Fruit fly (Drosophila melanogaster) whole organism, embryonic: ENCODE measurements around the gene CG10621.

Experiments
- Ada2b ChIP-seq: fragments of 200-800 bp; sonication (Bioruptor generic); IDR thresholded peaks from 2 replicates; pipeline ENCODE4 v1.3.6; 2022; ENCODE audit warnings: missing biosample characterization, missing genetic modification characterization
- Bdp1 ChIP-seq: fragments of 200-800 bp; sonication (Bioruptor generic); optimal IDR thresholded peaks from 3 replicates; lab custom pipeline; 2016; ENCODE audit warnings: missing biosample characterization, missing genetic modification characterization
- Bgb ChIP-seq: fragments of 200-800 bp; sonication (Bioruptor generic); IDR thresholded peaks from 2 replicates; pipeline ENCODE4 v1.3.6; 2022; ENCODE audit warnings: missing biosample characterization, missing genetic modification characterization; ENCODE audit not compliant: partially characterized antibody
- CG10274 ChIP-seq: fragments of 200-800 bp; sonication (Bioruptor generic); optimal IDR thresholded peaks from 3 replicates; lab custom pipeline; 2017; ENCODE audit warnings: missing biosample characterization, mild to moderate bottlenecking, missing genetic modification characterization
- CG10366 ChIP-seq: fragments of 200-800 bp; sonication (Bioruptor generic); IDR thresholded peaks from 2 replicates; pipeline ENCODE4 v1.3.6; 2022; ENCODE audit warnings: missing biosample characterization, missing genetic modification characterization
- CG11247 ChIP-seq: fragments of 200-800 bp; sonication (Bioruptor generic); IDR thresholded peaks from 2 replicates; pipeline ENCODE4 v1.3.6; 2022; ENCODE audit warnings: missing biosample characterization, missing genetic modification characterization
- CG12942 ChIP-seq: fragments of 200-800 bp; sonication (Bioruptor generic); optimal IDR thresholded peaks from 3 replicates; lab custom pipeline; 2016; ENCODE audit warnings: missing biosample characterization, missing genetic modification characterization
- CG14667 ChIP-seq: fragments of 200-800 bp; sonication (Bioruptor generic); IDR thresholded peaks from 2 replicates; pipeline ENCODE4 v1.3.6; 2022; ENCODE audit warnings: missing biosample characterization, missing genetic modification characterization
- CG14710 ChIP-seq: fragments of 200-800 bp; sonication (Bioruptor generic); optimal IDR thresholded peaks from 3 replicates; lab custom pipeline; 2019; ENCODE audit warnings: missing biosample characterization, mild to moderate bottlenecking, missing genetic modification characterization, moderate library complexity
- CG14965 ChIP-seq: fragments of 200-800 bp; sonication (Bioruptor generic); optimal IDR thresholded peaks from 2 replicates; lab custom pipeline; 2016; ENCODE audit warnings: missing biosample characterization, missing genetic modification characterization, borderline replicate concordance
- CG1603 ChIP-seq: fragments of 200-800 bp; sonication (Bioruptor generic); optimal IDR thresholded peaks from 2 replicates; lab custom pipeline; 2019; ENCODE audit warnings: missing biosample characterization, mild to moderate bottlenecking, missing genetic modification characterization, moderate library complexity
- CG16815 ChIP-seq: fragments of 200-800 bp; sonication (Bioruptor generic); optimal IDR thresholded peaks from 3 replicates; lab custom pipeline; 2017; ENCODE audit warnings: missing biosample characterization, mild to moderate bottlenecking, missing genetic modification characterization
- CG5180 ChIP-seq: fragments of 200-800 bp; sonication (Bioruptor generic); optimal IDR thresholded peaks from 3 replicates; lab custom pipeline; 2017; ENCODE audit warnings: missing biosample characterization, missing genetic modification characterization, mild to moderate bottlenecking, moderate library complexity, missing genetic modification reagents
- CG8478 ChIP-seq: fragments of >200 bp; optimal IDR thresholded peaks from 2 replicates; lab custom pipeline; 2018
- CG9215 ChIP-seq: fragments of 200-800 bp; sonication (Bioruptor generic); IDR thresholded peaks from 2 replicates; pipeline ENCODE4 v1.3.6; 2022; ENCODE audit warnings: missing biosample characterization, missing genetic modification characterization
- CG9437 ChIP-seq: fragments of 200-800 bp; sonication (Bioruptor generic); optimal IDR thresholded peaks from 2 replicates; lab custom pipeline; 2018; ENCODE audit warnings: missing biosample characterization, mild to moderate bottlenecking, missing genetic modification characterization
- Doc2 ChIP-seq: fragments of 200-800 bp; sonication (Bioruptor generic); IDR thresholded peaks from 2 replicates; pipeline ENCODE4 v1.3.6; 2022; ENCODE audit warnings: missing biosample characterization, missing genetic modification characterization
- E2f2 ChIP-seq: fragments of 200-800 bp; sonication (Bioruptor generic); IDR thresholded peaks from 2 replicates; pipeline ENCODE4 v1.3.6; 2022; ENCODE audit warnings: missing biosample characterization, missing genetic modification characterization
- Fer1 ChIP-seq: fragments of 200-800 bp; sonication (Bioruptor generic); optimal IDR thresholded peaks from 2 replicates; lab custom pipeline; 2017; ENCODE audit warnings: missing biosample characterization, mild to moderate bottlenecking, missing genetic modification characterization
- Hmr ChIP-seq: fragments of 200-800 bp; sonication (Bioruptor generic); optimal IDR thresholded peaks from 3 replicates; lab custom pipeline; 2017; ENCODE audit warnings: mild to moderate bottlenecking, missing biosample characterization, missing genetic modification reagents, missing genetic modification characterization
- Lhr ChIP-seq: fragments of 200-800 bp; sonication (Bioruptor generic); optimal IDR thresholded peaks from 3 replicates; lab custom pipeline; 2017; ENCODE audit warnings: mild to moderate bottlenecking, missing biosample characterization, missing genetic modification reagents, missing genetic modification characterization
- MBD-R2 ChIP-seq: fragments of 200-800 bp; sonication (Bioruptor generic); IDR thresholded peaks from 2 replicates; pipeline ENCODE4 v1.3.6; 2022; ENCODE audit warnings: missing biosample characterization, missing genetic modification characterization
- Mad ChIP-seq: fragments of 200-800 bp; sonication (Bioruptor generic); optimal IDR thresholded peaks from 2 replicates; lab custom pipeline; 2016; ENCODE audit warnings: missing biosample characterization, missing genetic modification characterization
- Neu2 ChIP-seq: fragments of 200-800 bp; sonication (Bioruptor generic); optimal IDR thresholded peaks from 3 replicates; lab custom pipeline; 2016; ENCODE audit warnings: missing biosample characterization, missing genetic modification characterization, borderline replicate concordance
- Ravus ChIP-seq: fragments of 200-800 bp; sonication (Bioruptor generic); IDR thresholded peaks from 2 replicates; pipeline ENCODE4 v1.3.6; 2022; ENCODE audit warnings: missing biosample characterization, missing genetic modification characterization
- al ChIP-seq: fragments of 200-800 bp; sonication (Bioruptor generic); IDR thresholded peaks from 2 replicates; pipeline ENCODE4 v1.3.6; 2022; ENCODE audit warnings: missing biosample characterization, missing genetic modification characterization
- amos ChIP-seq: fragments of 200-800 bp; sonication (Bioruptor generic); IDR thresholded peaks from 2 replicates; pipeline ENCODE4 v1.3.6; 2022; ENCODE audit warnings: missing biosample characterization, missing genetic modification characterization; ENCODE audit not compliant: partially characterized antibody
- ap ChIP-seq: fragments of 200-800 bp; sonication (Bioruptor generic); IDR thresholded peaks from 2 replicates; pipeline ENCODE4 v1.3.6; 2022; ENCODE audit warnings: missing biosample characterization, missing genetic modification characterization
- ara ChIP-seq: fragments of 200-800 bp; sonication (Bioruptor generic); IDR thresholded peaks from 2 replicates; pipeline ENCODE4 v1.3.6; 2022; ENCODE audit warnings: missing biosample characterization, missing genetic modification characterization
- bbx ChIP-seq: fragments of 200-800 bp; sonication (Bioruptor generic); IDR thresholded peaks from 2 replicates; pipeline ENCODE4 v1.3.6; 2022; ENCODE audit warnings: missing biosample characterization, missing genetic modification characterization; ENCODE audit not compliant: partially characterized antibody
- corto ChIP-seq: fragments of 200-800 bp; sonication (Bioruptor generic); optimal IDR thresholded peaks from 2 replicates; lab custom pipeline; 2016; ENCODE audit warnings: missing biosample characterization, mild to moderate bottlenecking, missing genetic modification characterization, moderate library complexity
- crc ChIP-seq: fragments of 200-800 bp; sonication (Bioruptor generic); optimal IDR thresholded peaks from 2 replicates; lab custom pipeline; 2016; ENCODE audit warnings: missing biosample characterization, missing genetic modification characterization
- crol ChIP-seq: fragments of 200-800 bp; sonication (Bioruptor generic); IDR thresholded peaks from 2 replicates; pipeline ENCODE4 v1.3.6; 2022; ENCODE audit warnings: missing biosample characterization, missing genetic modification characterization
- cwo ChIP-seq: fragments of 200-800 bp; sonication (Bioruptor generic); optimal IDR thresholded peaks from 3 replicates; lab custom pipeline; 2017; ENCODE audit warnings: missing biosample characterization, missing genetic modification characterization, mild to moderate bottlenecking, moderate library complexity, missing genetic modification reagents
- dimm ChIP-seq: fragments of 200-800 bp; sonication (Bioruptor generic); IDR thresholded peaks from 2 replicates; pipeline ENCODE4 v1.3.6; 2022; ENCODE audit warnings: missing biosample characterization, missing genetic modification characterization
- dpn ChIP-seq, 2 experiments: fragments of 200-800 bp; sonication (Bioruptor generic); optimal IDR thresholded peaks; 3 replicates each; lab custom pipeline; 2016; ENCODE audit warnings: missing biosample characterization in 2 of 2, missing genetic modification characterization in 2 of 2
- fd102C ChIP-seq: fragments of 200-800 bp; sonication (Bioruptor generic); optimal IDR thresholded peaks from 2 replicates; lab custom pipeline; 2018; ENCODE audit warnings: missing biosample characterization, mild to moderate bottlenecking, missing genetic modification characterization, moderate library complexity
- fd96Cb ChIP-seq: fragments of 200-800 bp; sonication (Bioruptor generic); optimal IDR thresholded peaks from 2 replicates; lab custom pipeline; 2018; ENCODE audit warnings: missing biosample characterization, mild to moderate bottlenecking, missing genetic modification characterization, moderate library complexity
- ftz-f1 ChIP-seq: fragments of 200-800 bp; sonication (Bioruptor generic); optimal IDR thresholded peaks from 2 replicates; lab custom pipeline; 2016; ENCODE audit warnings: missing biosample characterization, missing genetic modification characterization
- gcm2 ChIP-seq: fragments of 200-800 bp; sonication (Bioruptor generic); optimal IDR thresholded peaks from 2 replicates; lab custom pipeline; 2016; ENCODE audit warnings: missing biosample characterization, missing genetic modification characterization
- gt ChIP-seq: fragments of 200-800 bp; sonication (Bioruptor generic); IDR thresholded peaks from 2 replicates; pipeline ENCODE4 v1.3.6; 2022; ENCODE audit warnings: missing biosample characterization, missing genetic modification characterization
- hbn ChIP-seq: fragments of 200-800 bp; sonication (Bioruptor generic); IDR thresholded peaks from 2 replicates; pipeline ENCODE4 v1.3.6; 2022; ENCODE audit warnings: missing biosample characterization, missing genetic modification characterization; ENCODE audit not compliant: partially characterized antibody
- kah ChIP-seq: fragments of 200-800 bp; sonication (Bioruptor generic); optimal IDR thresholded peaks from 2 replicates; lab custom pipeline; 2018; ENCODE audit warnings: missing biosample characterization, mild to moderate bottlenecking, missing genetic modification characterization
- klu ChIP-seq: fragments of 200-800 bp; sonication (Bioruptor generic); IDR thresholded peaks from 2 replicates; pipeline ENCODE4 v1.3.6; 2022; ENCODE audit warnings: missing biosample characterization, missing genetic modification characterization
- lbe ChIP-seq: fragments of 200-800 bp; sonication (Bioruptor generic); optimal IDR thresholded peaks from 2 replicates; lab custom pipeline; 2016; ENCODE audit warnings: missing biosample characterization, mild to moderate bottlenecking, missing genetic modification characterization
- nom ChIP-seq: fragments of 200-800 bp; sonication (Bioruptor generic); optimal IDR thresholded peaks from 2 replicates; lab custom pipeline; 2017; ENCODE audit warnings: missing biosample characterization, missing genetic modification characterization, mild to moderate bottlenecking, moderate library complexity, missing genetic modification reagents
- ro ChIP-seq: fragments of 200-800 bp; sonication (Bioruptor generic); IDR thresholded peaks from 2 replicates; pipeline ENCODE4 v1.3.6; 2022; ENCODE audit warnings: missing biosample characterization, missing genetic modification characterization
- salm ChIP-seq: fragments of 200-800 bp; sonication (Bioruptor generic); optimal IDR thresholded peaks from 2 replicates; lab custom pipeline; 2018; ENCODE audit warnings: missing biosample characterization, mild to moderate bottlenecking, missing genetic modification characterization
- wek ChIP-seq: fragments of 200-800 bp; sonication (Bioruptor generic); optimal IDR thresholded peaks from 3 replicates; lab custom pipeline; 2018; ENCODE audit warnings: missing biosample characterization, mild to moderate bottlenecking, missing genetic modification characterization, moderate library complexity
- yki ChIP-seq: fragments of >200 bp; optimal IDR thresholded peaks from 3 replicates; lab custom pipeline; 2018
- zfh1 ChIP-seq: fragments of 200-800 bp; sonication (Bioruptor generic); IDR thresholded peaks from 3 replicates; pipeline ENCODE4 v1.3.6; 2022; ENCODE audit warnings: missing biosample characterization, missing genetic modification characterization

The CG10621 gene

DNA sequence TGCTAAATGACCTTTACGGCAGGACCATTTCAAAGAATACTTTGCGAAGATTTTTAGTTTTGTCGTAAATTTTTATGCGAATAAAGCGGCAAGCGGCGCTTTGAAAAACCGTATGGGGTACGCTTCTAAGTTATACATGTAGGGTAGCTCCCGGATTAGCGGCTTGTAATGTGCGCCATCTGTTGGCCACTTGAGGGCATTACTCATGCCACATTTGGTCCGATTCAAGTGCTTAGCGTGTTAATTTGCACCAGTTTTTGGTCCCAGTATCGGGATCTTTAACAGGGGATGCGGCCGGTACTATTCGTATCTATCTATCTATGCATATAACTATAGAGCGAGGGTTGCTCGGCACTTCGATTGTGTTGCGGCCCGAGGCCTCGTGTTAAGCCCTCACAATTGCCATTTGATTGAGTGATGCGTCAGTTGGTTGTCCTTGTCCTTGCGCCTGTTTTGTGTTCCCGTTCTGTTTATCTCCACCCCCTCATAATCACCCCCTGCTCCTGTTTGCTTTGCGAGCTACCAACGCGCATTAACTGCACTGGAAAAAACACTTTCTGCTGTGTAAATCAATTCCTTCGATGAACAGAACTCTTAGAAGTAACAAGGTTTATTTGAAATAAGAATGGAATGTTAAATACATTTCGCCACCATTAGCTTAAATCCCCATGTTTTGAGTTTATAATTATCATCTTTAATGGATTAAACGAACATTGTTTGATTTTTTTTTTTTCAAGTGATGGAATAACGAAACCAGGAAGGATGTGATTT is 23.7 kb downstream of the CG10621 start (continued):
- TF ChIP-seq CG14710 (peak; percentile 59), Doc2 (GFP tag; lab: Robert Waterston, UW) (no peak), CG5180 (GFP tag; lab: Kevin White, UChicago) (no peak), ftz-f1 (GFP tag; lab: Kevin White, UChicago) (no peak), CG14667 (GFP tag; lab: Robert Waterston, UW) (no peak), cwo (GFP tag; lab: Kevin White, UChicago) (no peak), Ada2b (GFP tag; lab: Robert Waterston, UW) (no peak), CG10366 (GFP tag; lab: Robert Waterston, UW) (no peak; the same call in 1 of the 2 replicates), amos (no peak), zfh1 (no peak), dimm (GFP tag; lab: Robert Waterston, UW) (no peak), dpn (GFP tag; optimal IDR thresholded peaks at IDR 0.05; lab: Kevin White, UChicago) (no peak), Bgb (no peak), hbn (no peak), ara (GFP tag; lab: Robert Waterston, UW) (no peak), CG14965 (GFP tag; lab: Kevin White, UChicago) (no peak), bbx (GFP tag; lab: Robert Waterston, UW) (no peak), Hmr (no peak), Bdp1 (GFP tag; lab: Kevin White, UChicago) (no peak), wek (GFP tag; lab: Kevin White, UChicago) (no peak), ap (GFP tag; lab: Robert Waterston, UW) (no peak), lbe (no peak), Lhr (GFP tag; lab: Kevin White, UChicago) (no peak), Mad (GFP tag; lab: Kevin White, UChicago) (no peak), CG1603 (tag; lab: Kevin White, UChicago) (peak; percentile 68), yki (lab: Kevin White, UChicago) (no peak), klu (GFP tag; lab: Robert Waterston, UW) (no peak), fd102C (GFP tag; lab: Kevin White, UChicago) (no peak), Neu2 (no peak), CG9215 (no peak), crol (no peak), crc (GFP tag; lab: Kevin White, UChicago) (no peak), fd96Cb (tag; lab: Kevin White, UChicago) (peak; percentile 58), ro (GFP tag; lab: Robert Waterston, UW) (no peak), salm (no peak), gt (no peak), gcm2 (GFP tag; lab: Kevin White, UChicago) (no peak), Fer1 (no peak), CG8478 (lab: Kevin White, UChicago) (no peak), CG10274 (no peak), nom (GFP tag; lab: Kevin White, UChicago) (no peak), CG9437 (GFP tag; lab: Kevin White, UChicago) (no peak), kah (GFP tag; lab: Kevin White, UChicago) (no peak), CG16815 (GFP tag; lab: Kevin White, UChicago) (peak; percentile 24), MBD-R2 (GFP tag; lab: Robert Waterston, UW) (no peak), corto (GFP tag; lab: Kevin White, UChicago) (no peak), al (GFP tag; lab: Robert Waterston, UW) (no peak), E2f2 (GFP tag; lab: Robert Waterston, UW) (no peak), CG12942 (GFP tag; lab: Kevin White, UChicago) (no peak), Ravus (GFP tag; lab: Robert Waterston, UW) (no peak), CG11247 (GFP tag; lab: Robert Waterston, UW) (no peak)
